Worm (Caenorhabditis elegans): ENCODE data around the gene hpo-7.

Gene hpo-7

DNA sequence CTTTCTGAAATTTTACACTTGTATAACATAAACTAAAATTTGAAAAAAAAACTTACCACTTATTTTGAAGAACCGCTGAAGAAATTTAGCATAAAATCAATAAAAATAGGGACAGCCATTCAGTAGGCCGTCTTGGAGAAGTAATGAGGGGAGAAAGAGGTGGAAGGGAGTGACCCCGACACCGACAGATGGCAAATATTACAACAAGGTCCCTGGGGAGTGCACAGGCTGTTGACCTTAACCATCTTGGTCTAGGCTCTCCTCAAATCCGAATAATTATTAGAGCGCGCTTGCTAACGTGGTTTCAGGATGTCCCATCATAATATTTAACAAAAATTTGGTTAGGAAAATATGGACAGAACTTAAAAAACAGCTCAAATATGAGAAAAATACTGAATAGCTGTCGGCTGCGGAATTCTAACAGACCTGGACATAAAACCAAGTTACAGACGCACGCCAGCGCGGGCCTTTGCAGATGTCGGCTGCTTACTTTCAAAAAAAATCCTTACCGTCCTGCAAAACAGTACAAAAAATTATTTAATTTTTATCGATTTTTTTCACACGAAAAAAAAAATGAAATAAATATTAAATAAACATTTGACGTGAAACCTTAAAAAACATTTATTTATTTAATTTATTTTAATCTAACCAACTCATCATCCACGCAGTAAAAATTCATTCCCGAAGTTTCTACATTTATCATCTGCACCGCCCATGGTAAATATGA, 40.4 kb downstream of the hpo-7 start, which contains the start of gene T16A1.2:
TSS of gene T16A1.2 (plus strand) at position 677 of the 727 bp plus-strand sequence.
- TF ChIP-seq ceh-36 (tag; optimal IDR thresholded peaks at IDR 0.05), result no peak
- no peak for TF ChIP-seq pes-1 (GFP tag; IDR thresholded peaks at IDR 0.05)
- no peak for TF ChIP-seq hnd-1 (tag; optimal IDR thresholded peaks at IDR 0.05)
- no peak for TF ChIP-seq tbx-11 (GFP tag; IDR thresholded peaks at IDR 0.05)
- TF ChIP-seq F13C5.2 (tag; optimal IDR thresholded peaks at IDR 0.05), result no peak

DNA sequence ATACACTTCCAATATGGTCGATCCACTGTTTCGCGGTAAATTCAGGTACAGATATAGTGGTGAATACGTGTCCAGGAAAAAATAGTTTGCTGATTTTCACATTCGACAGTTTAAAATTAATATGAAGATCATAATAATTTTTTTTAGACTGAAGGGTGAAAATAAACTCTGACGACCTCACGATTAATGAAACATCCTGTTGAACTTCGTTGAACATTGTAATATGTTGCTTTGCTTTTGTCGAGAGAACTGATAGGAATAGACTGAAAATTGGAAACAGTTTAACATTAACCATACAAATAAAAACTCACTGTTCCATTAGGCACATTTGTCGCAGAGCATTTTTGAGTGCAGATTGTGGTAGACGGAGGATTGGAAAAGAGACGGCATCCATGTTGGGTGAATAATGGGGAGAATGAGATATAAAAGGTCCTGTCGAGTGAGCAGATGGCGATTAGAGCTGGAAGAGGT, 42.0 kb downstream of the hpo-7 start, which contains the start of gene fbxb-37:
TSS of gene fbxb-37 (minus strand) at position 421 of the 471 bp plus-strand sequence.
- TF ChIP-seq B0310.2 (tag; optimal IDR thresholded peaks at IDR 0.05), result no peak
- TF ChIP-seq aly-1 (tag; optimal IDR thresholded peaks at IDR 0.05), result no peak
- TF ChIP-seq ceh-36 (tag; optimal IDR thresholded peaks at IDR 0.05), result no peak
- TF ChIP-seq pes-1 (GFP tag; IDR thresholded peaks at IDR 0.05), result no peak
- no peak for TF ChIP-seq tbx-37 (GFP tag; conservative IDR thresholded peaks at IDR 0.05)
- no peak for TF ChIP-seq hnd-1 (tag; optimal IDR thresholded peaks at IDR 0.05)
- no peak for TF ChIP-seq sea-1 (GFP tag; conservative IDR thresholded peaks at IDR 0.05)
- no peak for TF ChIP-seq ceh-13 (GFP tag; optimal IDR thresholded peaks at IDR 0.05)
- TF ChIP-seq F13C5.2 (tag; optimal IDR thresholded peaks at IDR 0.05), result no peak
- TF ChIP-seq hmg-4 (GFP tag; optimal IDR thresholded peaks at IDR 0.05), result no peak
- TF ChIP-seq ets-7 (tag; optimal IDR thresholded peaks at IDR 0.05), result no peak
- TF ChIP-seq hmbx-1 (tag; optimal IDR thresholded peaks at IDR 0.05), result no peak
- no peak for TF ChIP-seq ama-1 (optimal IDR thresholded peaks at IDR 0.05)
- TF ChIP-seq tbx-11 (GFP tag; IDR thresholded peaks at IDR 0.05), result no peak
- no peak for TF ChIP-seq flt-1 (GFP tag; IDR thresholded peaks at IDR 0.05)
- no peak for TF ChIP-seq scrt-1 (GFP tag; IDR thresholded peaks at IDR 0.05)

DNA sequence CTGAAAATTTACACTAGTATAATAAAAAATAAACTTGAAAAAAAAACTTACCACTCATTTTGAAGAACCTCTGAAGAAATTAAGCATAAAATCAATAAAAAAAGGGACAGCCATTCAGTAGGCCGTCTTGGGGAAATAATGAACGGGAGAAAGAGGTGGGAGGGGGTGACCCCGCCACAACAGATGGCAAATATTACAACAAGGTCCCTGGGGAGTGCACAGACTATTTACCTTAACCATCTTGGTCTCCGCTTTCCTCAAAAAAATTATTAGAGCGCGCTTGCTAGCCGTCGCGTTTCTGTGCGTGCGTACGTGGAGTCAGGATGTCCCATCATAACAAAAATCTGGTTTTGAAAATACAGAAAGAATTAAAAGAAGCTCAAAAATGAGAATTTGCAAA, 43.5 kb downstream of the hpo-7 start, which contains the start of gene T16A1.10:
TSS of gene T16A1.10 (minus strand) at position 123 of the 400 bp plus-strand sequence.
- TF ChIP-seq aly-1 (tag; optimal IDR thresholded peaks at IDR 0.05) (no peak), pes-1 (GFP tag; IDR thresholded peaks at IDR 0.05) (no peak), ceh-36 (tag; optimal IDR thresholded peaks at IDR 0.05) (peak; percentile 1), hmg-4 (GFP tag; optimal IDR thresholded peaks at IDR 0.05) (peak; percentile 16)

DNA sequence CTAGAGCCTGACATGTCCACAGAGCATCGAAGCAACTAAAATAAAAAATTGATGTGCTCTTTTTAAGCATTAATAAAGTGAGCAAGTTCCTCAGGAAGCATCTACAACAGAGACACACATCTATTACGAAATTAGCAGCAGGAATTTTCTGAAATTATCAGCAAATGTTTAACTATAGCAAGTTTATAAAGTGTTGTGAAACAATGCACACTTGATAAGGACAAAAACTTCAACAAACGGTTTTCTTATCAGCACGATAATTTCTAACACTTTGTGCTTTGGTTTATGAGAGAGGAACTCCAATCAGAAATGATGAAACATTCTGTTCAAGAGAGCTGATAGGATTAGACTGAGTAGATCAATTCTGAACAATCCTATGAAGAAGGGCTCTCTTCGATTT, 44.9 kb downstream of the hpo-7 start, which contains the start of gene trpl-5:
TSS of gene trpl-5 (minus strand) at position 32 of the 400 bp plus-strand sequence.
- no peak for TF ChIP-seq sea-1 (GFP tag; conservative IDR thresholded peaks at IDR 0.05)
- no peak for TF ChIP-seq flt-1 (GFP tag; IDR thresholded peaks at IDR 0.05)
- TF ChIP-seq tbx-11 (GFP tag; IDR thresholded peaks at IDR 0.05), result no peak
- no peak for TF ChIP-seq ceh-36 (tag; optimal IDR thresholded peaks at IDR 0.05)
- TF ChIP-seq ceh-13 (GFP tag; optimal IDR thresholded peaks at IDR 0.05), result no peak
- no peak for TF ChIP-seq pes-1 (GFP tag; IDR thresholded peaks at IDR 0.05)
- no peak for TF ChIP-seq tra-4 (tag; optimal IDR thresholded peaks at IDR 0.05)
- TF ChIP-seq ama-1 (optimal IDR thresholded peaks at IDR 0.05), result no peak
- no peak for TF ChIP-seq hmbx-1 (tag; optimal IDR thresholded peaks at IDR 0.05)
- TF ChIP-seq hmg-4 (GFP tag; optimal IDR thresholded peaks at IDR 0.05), result no peak
- no peak for TF ChIP-seq ets-7 (tag; optimal IDR thresholded peaks at IDR 0.05)
- no peak for TF ChIP-seq aly-1 (tag; optimal IDR thresholded peaks at IDR 0.05)
- no peak for TF ChIP-seq hnd-1 (tag; optimal IDR thresholded peaks at IDR 0.05)

DNA sequence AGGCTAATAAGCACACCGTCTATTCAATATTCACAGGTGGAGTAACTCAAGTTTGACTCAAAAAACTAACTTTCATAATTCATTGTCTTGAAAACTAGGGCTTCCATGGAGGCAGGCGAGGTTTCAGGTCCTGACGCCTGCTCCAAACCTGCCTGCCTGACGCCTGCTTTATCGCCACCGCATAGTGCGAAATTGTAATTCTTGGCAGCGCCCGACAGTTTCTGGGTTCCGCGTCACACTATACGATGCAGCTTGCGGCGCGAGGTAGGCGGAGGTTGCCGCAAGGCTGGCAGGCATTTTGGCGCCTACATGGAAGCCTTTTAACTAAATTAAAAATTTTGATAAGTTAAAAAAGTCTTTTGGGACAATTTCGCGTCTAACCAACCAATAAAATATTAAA, 48.3 kb downstream of the hpo-7 start:
- TF ChIP-seq F13C5.2 (tag; optimal IDR thresholded peaks at IDR 0.05), result no peak

DNA sequence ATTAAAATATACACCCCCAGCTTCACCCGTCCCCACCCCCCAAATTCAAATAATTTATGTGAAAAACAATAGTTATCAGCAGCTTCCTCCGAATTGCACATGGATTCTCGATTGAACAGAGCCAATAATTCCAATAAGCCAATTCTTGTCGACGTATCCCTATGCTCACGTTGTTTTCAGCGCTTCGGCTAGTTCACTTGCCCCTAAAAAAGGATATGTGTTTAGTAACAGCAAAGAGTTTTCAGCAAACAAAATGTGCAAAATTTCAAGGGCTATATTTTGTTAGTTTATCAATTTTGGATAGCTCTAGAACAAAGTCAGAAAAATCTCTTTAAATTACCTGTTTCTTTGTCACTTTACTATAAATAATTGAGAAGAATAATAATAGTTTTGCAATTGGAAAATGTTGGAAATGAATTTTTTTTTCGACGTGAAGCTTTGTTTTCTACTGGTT, 51.8 kb downstream of the hpo-7 start, which contains the start of the genes T16A1.5 and fbxc-49:
TSS of gene T16A1.5 (minus strand) at position 101 of the 454 bp plus-strand sequence.
TSS of gene fbxc-49 (plus strand) at position 404 of the 454 bp plus-strand sequence.
- TF ChIP-seq scrt-1 (GFP tag; IDR thresholded peaks at IDR 0.05), result no peak
- no peak for TF ChIP-seq ets-7 (tag; optimal IDR thresholded peaks at IDR 0.05)
- TF ChIP-seq sea-1 (GFP tag; conservative IDR thresholded peaks at IDR 0.05), result no peak
- no peak for TF ChIP-seq flt-1 (GFP tag; IDR thresholded peaks at IDR 0.05)
- no peak for TF ChIP-seq aly-1 (tag; optimal IDR thresholded peaks at IDR 0.05)
- no peak for TF ChIP-seq tbx-37 (GFP tag; conservative IDR thresholded peaks at IDR 0.05)
- no peak for TF ChIP-seq tbx-11 (GFP tag; IDR thresholded peaks at IDR 0.05)
- no peak for TF ChIP-seq F13C5.2 (tag; optimal IDR thresholded peaks at IDR 0.05)
- TF ChIP-seq pes-1 (GFP tag; IDR thresholded peaks at IDR 0.05), result no peak
- TF ChIP-seq ama-1 (optimal IDR thresholded peaks at IDR 0.05), result no peak
- TF ChIP-seq ceh-13 (GFP tag; optimal IDR thresholded peaks at IDR 0.05), result no peak
- no peak for TF ChIP-seq ceh-36 (tag; optimal IDR thresholded peaks at IDR 0.05)
- no peak for TF ChIP-seq B0310.2 (tag; optimal IDR thresholded peaks at IDR 0.05)
- TF ChIP-seq hnd-1 (tag; optimal IDR thresholded peaks at IDR 0.05), result no peak
- TF ChIP-seq hmbx-1 (tag; optimal IDR thresholded peaks at IDR 0.05), result no peak
- no peak for TF ChIP-seq tra-4 (tag; optimal IDR thresholded peaks at IDR 0.05)
